Worm (Caenorhabditis elegans): ENCODE results near the gene T14G8.2.

DNA sequence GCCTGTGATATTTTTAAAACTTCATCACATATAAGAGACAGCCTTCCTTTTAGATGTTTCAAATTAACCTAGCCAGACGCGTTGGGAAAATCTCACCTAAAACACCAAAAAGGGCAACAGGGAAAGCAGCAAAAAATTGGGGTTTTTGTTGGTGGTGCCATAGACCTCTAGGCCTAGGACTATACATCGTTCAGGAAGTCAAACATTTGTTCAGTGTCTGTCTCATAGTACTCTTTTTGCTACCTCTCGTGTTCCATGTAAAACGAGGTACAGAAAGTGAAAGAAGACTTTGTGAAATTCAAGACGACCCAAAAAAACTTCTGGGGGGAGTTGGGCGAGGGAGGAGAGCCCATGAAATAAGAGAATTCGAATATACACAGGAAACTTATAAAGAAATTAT is 28.7 kb upstream of the T14G8.2 start:
- TF ChIP-seq tlp-1 (tag; optimal IDR thresholded peaks at IDR 0.05) (no peak), zag-1 (tag; optimal IDR thresholded peaks at IDR 0.05) (no peak), skn-1 (tag; optimal IDR thresholded peaks at IDR 0.05) (no peak), nhr-12 (tag; optimal IDR thresholded peaks at IDR 0.05) (no peak), dpl-1 (GFP tag; optimal IDR thresholded peaks at IDR 0.05) (no peak), ztf-11 (tag; optimal IDR thresholded peaks at IDR 0.05) (no peak), nhr-77 (tag; optimal IDR thresholded peaks at IDR 0.05) (no peak), pqm-1 (tag; optimal IDR thresholded peaks at IDR 0.05) (no peak), ceh-90 (tag; optimal IDR thresholded peaks at IDR 0.05) (no peak), nhr-11 (tag; optimal IDR thresholded peaks at IDR 0.05) (no peak), lsy-2 (tag; optimal IDR thresholded peaks at IDR 0.05) (no peak), jun-1 (tag; optimal IDR thresholded peaks at IDR 0.05) (no peak)
